Worm (Caenorhabditis elegans) whole organism, L1 larva: ENCODE measurements around the gene srw-121.
A peak's percentile ranks its signal among the peaks of the same experiment; 100 is the strongest.

Source experiments
- F16B12.6 ChIP-seq: fragments of 150-350 bp; optimal IDR thresholded peaks from 2 replicates; lab custom pipeline; 2014; ENCODE audit warnings: missing biosample characterization, missing genetic modification characterization
- Y116A8C.19 ChIP-seq: sonication (generic microtip); optimal IDR thresholded peaks from 2 replicates; lab custom pipeline; 2016; ENCODE audit warnings: missing compliant biosample characterization, missing genetic modification characterization, borderline replicate concordance
- aha-1 ChIP-seq: fragments of 150-350 bp; optimal IDR thresholded peaks from 2 replicates; lab custom pipeline; 2014; ENCODE audit warnings: missing biosample characterization, missing genetic modification characterization
- ceh-8 ChIP-seq: fragments of 200-800 bp; sonication (Bioruptor generic); optimal IDR thresholded peaks from 2 replicates; lab custom pipeline; 2018; ENCODE audit warnings: mild to moderate bottlenecking, missing genetic modification characterization, moderate library complexity, missing compliant biosample characterization
- ceh-82 ChIP-seq, 3 experiments: fragments of 150-350 bp in 1 of 3; sonication (generic microtip) in 2 of 3; optimal IDR thresholded peaks; 2 replicates each; lab custom pipeline; 2014 to 2017; ENCODE audit warnings: missing biosample characterization in 3 of 3, missing genetic modification characterization in 3 of 3
- ceh-88 ChIP-seq: fragments of 200-800 bp; sonication (Bioruptor generic); IDR thresholded peaks from 2 replicates; pipeline ENCODE4 v1.3.6; 2022; ENCODE audit warnings: missing genetic modification characterization, missing compliant biosample characterization
- ces-1 ChIP-seq: fragments of 150-350 bp; optimal IDR thresholded peaks from 2 replicates; lab custom pipeline; 2014; ENCODE audit warnings: missing biosample characterization, missing genetic modification reagents, missing genetic modification characterization
- dsc-1 ChIP-seq: sonication (generic microtip); optimal IDR thresholded peaks from 2 replicates; lab custom pipeline; 2016; ENCODE audit warnings: mild to moderate bottlenecking, missing genetic modification characterization, missing compliant biosample characterization
- efl-1 ChIP-seq, 4 experiments: fragments of 150-350 bp; optimal IDR thresholded peaks in 3 of 4; peaks in 1 of 4; 1 replicate in 1 of 4; 2 replicates in 3 of 4; lab custom pipeline; 2014; ENCODE audit warnings: missing biosample characterization in 2 of 4, missing genetic modification characterization in 2 of 4, missing genetic modification reagents in 2 of 4
- egl-27 ChIP-seq, 2 experiments: fragments of 150-350 bp in 1 of 2; sonication (generic microtip); optimal IDR thresholded peaks; 3 replicates each; lab custom pipeline; 2017 to 2018; ENCODE audit warnings: missing biosample characterization in 2 of 2, missing genetic modification characterization in 2 of 2, missing genetic modification reagents in 2 of 2
- fkh-10 ChIP-seq: sonication (generic microtip); optimal IDR thresholded peaks from 2 replicates; lab custom pipeline; 2017; ENCODE audit warnings: missing biosample characterization, missing genetic modification reagents, missing genetic modification characterization
- fkh-8 ChIP-seq: sonication (generic microtip); optimal IDR thresholded peaks from 2 replicates; lab custom pipeline; 2016; ENCODE audit warnings: mild to moderate bottlenecking, missing genetic modification characterization, missing compliant biosample characterization
- grh-1 ChIP-seq: fragments of 200-800 bp; sonication (Bioruptor generic); IDR thresholded peaks from 2 replicates; pipeline ENCODE4 v1.3.6; 2022; ENCODE audit warnings: missing genetic modification reagents, missing genetic modification characterization, missing compliant biosample characterization
- hlh-4 ChIP-seq: sonication (generic microtip); optimal IDR thresholded peaks from 2 replicates; lab custom pipeline; 2016; ENCODE audit warnings: mild to moderate bottlenecking, missing genetic modification characterization, missing compliant biosample characterization
- irx-1 ChIP-seq: sonication (generic microtip); optimal IDR thresholded peaks from 2 replicates; lab custom pipeline; 2016; ENCODE audit warnings: missing genetic modification characterization, missing compliant biosample characterization
- lin-13 ChIP-seq: fragments of 150-350 bp; optimal IDR thresholded peaks from 2 replicates; lab custom pipeline; 2014; ENCODE audit warnings: missing biosample characterization, missing genetic modification reagents, missing genetic modification characterization
- lin-14 ChIP-seq: fragments of 200-800 bp; sonication (Bioruptor generic); optimal IDR thresholded peaks from 2 replicates; lab custom pipeline; 2018; ENCODE audit warnings: mild to moderate bottlenecking, missing genetic modification characterization, moderate library complexity, missing compliant biosample characterization
- lin-39 ChIP-seq: fragments of 150-350 bp; optimal IDR thresholded peaks from 2 replicates; lab custom pipeline; 2014; ENCODE audit warnings: missing biosample characterization, missing genetic modification reagents, missing genetic modification characterization
- lir-3 ChIP-seq: sonication (generic microtip); optimal IDR thresholded peaks from 2 replicates; lab custom pipeline; 2016; ENCODE audit warnings: mild to moderate bottlenecking, missing genetic modification characterization, moderate library complexity, missing compliant biosample characterization; ENCODE audit not compliant: poor library complexity
- mab-9 ChIP-seq: fragments of 200-800 bp; sonication (Bioruptor generic); IDR thresholded peaks from 2 replicates; pipeline ENCODE4 v1.3.6; 2022; ENCODE audit warnings: missing genetic modification reagents, missing genetic modification characterization, missing compliant biosample characterization
- mdl-1 ChIP-seq, 2 experiments: fragments of 150-350 bp; optimal IDR thresholded peaks; 2 replicates each; lab custom pipeline; 2014 to 2017; ENCODE audit warnings: missing biosample characterization in 2 of 2, missing genetic modification characterization in 2 of 2, inconsistent platforms in 1 of 2
- nhr-12 ChIP-seq: sonication (generic microtip); optimal IDR thresholded peaks from 2 replicates; lab custom pipeline; 2017; ENCODE audit warnings: missing biosample characterization, missing genetic modification characterization
- nhr-71 ChIP-seq: sonication (generic microtip); optimal IDR thresholded peaks from 2 replicates; lab custom pipeline; 2016; ENCODE audit warnings: mild to moderate bottlenecking, missing genetic modification characterization, moderate library complexity, missing compliant biosample characterization
- nhr-76 ChIP-seq: sonication (generic microtip); optimal IDR thresholded peaks from 2 replicates; lab custom pipeline; 2017; ENCODE audit warnings: missing biosample characterization, missing genetic modification characterization
- nhr-90 ChIP-seq: sonication (generic microtip); optimal IDR thresholded peaks from 2 replicates; lab custom pipeline; 2016; ENCODE audit warnings: mild to moderate bottlenecking, missing genetic modification characterization, missing compliant biosample characterization; ENCODE audit not compliant: poor library complexity
- pag-3 ChIP-seq: sonication (generic microtip); optimal IDR thresholded peaks from 2 replicates; lab custom pipeline; 2017; ENCODE audit warnings: missing genetic modification characterization, mild to moderate bottlenecking, missing compliant biosample characterization, antibody characterized with exemption, borderline replicate concordance; ENCODE audit not compliant: insufficient read depth
- pax-3 ChIP-seq: fragments of 200-800 bp; sonication (Bioruptor generic); optimal IDR thresholded peaks from 2 replicates; lab custom pipeline; 2018; ENCODE audit warnings: mild to moderate bottlenecking, missing genetic modification characterization, moderate library complexity, missing compliant biosample characterization
- rnt-1 ChIP-seq: sonication (generic microtip); optimal IDR thresholded peaks from 2 replicates; lab custom pipeline; 2016; ENCODE audit warnings: mild to moderate bottlenecking, missing genetic modification characterization, moderate library complexity, missing compliant biosample characterization
- sup-37 ChIP-seq: fragments of 200-800 bp; sonication (Bioruptor generic); optimal IDR thresholded peaks from 2 replicates; lab custom pipeline; 2018; ENCODE audit warnings: mild to moderate bottlenecking, missing genetic modification characterization, missing compliant biosample characterization
- tbx-2 ChIP-seq: sonication (generic microtip); optimal IDR thresholded peaks from 2 replicates; lab custom pipeline; 2016; ENCODE audit warnings: missing genetic modification characterization, missing compliant biosample characterization
- unc-130 ChIP-seq: fragments of 150-350 bp; optimal IDR thresholded peaks from 2 replicates; lab custom pipeline; 2017; ENCODE audit warnings: missing biosample characterization, missing genetic modification characterization, inconsistent platforms
- unc-86 ChIP-seq: sonication (generic microtip); optimal IDR thresholded peaks from 2 replicates; lab custom pipeline; 2016; ENCODE audit warnings: missing genetic modification characterization, missing compliant biosample characterization
- unc-98 ChIP-seq: fragments of 200-800 bp; sonication (Bioruptor generic); IDR thresholded peaks from 2 replicates; pipeline ENCODE4 v1.3.6; 2022; ENCODE audit warnings: missing genetic modification characterization, missing compliant biosample characterization
- vab-15 ChIP-seq: sonication (generic microtip); optimal IDR thresholded peaks from 2 replicates; lab custom pipeline; 2017; ENCODE audit warnings: missing genotype, mild to moderate bottlenecking, missing genetic modification characterization, missing compliant biosample characterization
- zag-1 ChIP-seq: fragments of 150-350 bp; optimal IDR thresholded peaks from 2 replicates; lab custom pipeline; 2014; ENCODE audit warnings: missing biosample characterization, missing genetic modification characterization
- zip-4 ChIP-seq: fragments of 200-800 bp; sonication (Bioruptor generic); optimal IDR thresholded peaks from 2 replicates; lab custom pipeline; 2018; ENCODE audit warnings: mild to moderate bottlenecking, missing genetic modification characterization, moderate library complexity, missing compliant biosample characterization
- ztf-11 ChIP-seq, 2 experiments: sonication (generic microtip); optimal IDR thresholded peaks; 2 replicates each; lab custom pipeline; 2016 to 2017; ENCODE audit warnings: missing genetic modification characterization in 2 of 2, missing biosample characterization in 1 of 2, missing compliant biosample characterization in 1 of 2

srw-121 gene

DNA sequence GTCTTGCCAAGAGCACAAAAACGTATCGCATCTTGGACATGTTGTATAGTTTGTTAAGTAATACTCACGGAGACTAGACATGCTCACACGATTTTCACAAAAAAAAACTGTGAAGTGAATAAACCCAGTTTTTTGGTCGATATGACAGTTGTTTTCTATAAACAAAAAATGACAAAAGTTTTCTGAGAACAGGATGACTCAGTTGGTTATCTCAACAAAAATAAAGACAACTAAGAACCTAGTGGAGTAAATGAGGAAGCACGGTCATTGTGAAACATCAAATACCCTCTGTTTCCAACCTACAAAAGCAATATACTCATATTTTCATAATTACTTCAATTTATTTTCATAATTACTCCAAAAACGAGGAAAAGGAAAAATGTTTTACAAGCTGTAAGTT is 45.8 kb downstream of the srw-121 start, which contains the start of gene srh-87:
Gene srh-87, minus strand, starts transcription at position 101 of the 400 bp plus-strand sequence.
- no peak for TF ChIP-seq nhr-90
- no peak for TF ChIP-seq egl-27 (tag; optimal IDR thresholded peaks at IDR 0.05; lab: Kevin White, UChicago)
- no peak for TF ChIP-seq pax-3 (tag; lab: Kevin White, UChicago)
- no peak for TF ChIP-seq lir-3
- TF ChIP-seq mdl-1 (tag; optimal IDR thresholded peaks at IDR 0.05; lab: Kevin White, UChicago), result no peak
- TF ChIP-seq unc-86 (tag; lab: Kevin White, UChicago), result no peak
- no peak for TF ChIP-seq ztf-11 (tag; optimal IDR thresholded peaks at IDR 0.05; lab: Kevin White, UChicago)
- TF ChIP-seq zip-4 (GFP tag; lab: Kevin White, UChicago), result no peak
- TF ChIP-seq nhr-12 (tag; lab: Kevin White, UChicago), result no peak
- no peak for TF ChIP-seq vab-15 (tag; lab: Kevin White, UChicago)
- no peak for TF ChIP-seq fkh-8 (tag; lab: Kevin White, UChicago)

DNA sequence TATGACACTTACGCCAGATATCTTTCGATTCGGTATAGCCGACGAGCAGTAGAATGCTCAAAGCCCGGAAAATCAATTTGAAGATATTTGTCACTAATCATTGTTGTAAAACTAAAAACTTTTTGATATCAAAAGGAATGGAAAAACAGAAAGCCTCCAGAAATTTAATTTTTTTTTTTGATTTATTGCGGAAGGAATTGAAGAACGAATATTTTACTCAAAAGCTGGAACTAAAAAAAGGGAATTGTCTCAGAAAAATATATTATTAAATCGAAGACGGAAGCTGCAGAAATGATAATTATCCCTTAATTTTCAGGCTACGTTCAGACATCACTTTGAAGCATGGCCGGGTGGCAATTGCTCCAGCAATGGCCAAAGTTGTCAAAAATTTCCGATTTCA is 47.5 kb downstream of the srw-121 start, which contains the start of gene srw-137:
Gene srw-137, minus strand, starts transcription at position 101 of the 400 bp plus-strand sequence.
- TF ChIP-seq nhr-71 (tag; lab: Kevin White, UChicago) (no peak), nhr-90 (no peak), rnt-1 (tag; lab: Kevin White, UChicago) (no peak), nhr-76 (no peak), lin-13 (GFP tag; lab: Kevin White, UChicago) (no peak), lin-14 (GFP tag; lab: Kevin White, UChicago) (no peak), F16B12.6 (tag; lab: Kevin White, UChicago) (no peak), hlh-4 (tag; lab: Kevin White, UChicago) (no peak), ceh-8 (no peak), unc-130 (tag; lab: Kevin White, UChicago) (no peak), mab-9 (GFP tag; lab: Robert Waterston, UW) (no peak), ztf-11 (tag; optimal IDR thresholded peaks at IDR 0.05; lab: Kevin White, UChicago) (no peak), ceh-88 (GFP tag; lab: Robert Waterston, UW) (no peak), fkh-8 (tag; lab: Kevin White, UChicago) (no peak), Y116A8C.19 (tag; lab: Kevin White, UChicago) (no peak), ceh-82 (tag; optimal IDR thresholded peaks at IDR 0.05; lab: Kevin White, UChicago) (no peak), ces-1 (no peak), sup-37 (no peak), irx-1 (tag; lab: Kevin White, UChicago) (no peak), grh-1 (GFP tag; lab: Robert Waterston, UW) (no peak)

DNA sequence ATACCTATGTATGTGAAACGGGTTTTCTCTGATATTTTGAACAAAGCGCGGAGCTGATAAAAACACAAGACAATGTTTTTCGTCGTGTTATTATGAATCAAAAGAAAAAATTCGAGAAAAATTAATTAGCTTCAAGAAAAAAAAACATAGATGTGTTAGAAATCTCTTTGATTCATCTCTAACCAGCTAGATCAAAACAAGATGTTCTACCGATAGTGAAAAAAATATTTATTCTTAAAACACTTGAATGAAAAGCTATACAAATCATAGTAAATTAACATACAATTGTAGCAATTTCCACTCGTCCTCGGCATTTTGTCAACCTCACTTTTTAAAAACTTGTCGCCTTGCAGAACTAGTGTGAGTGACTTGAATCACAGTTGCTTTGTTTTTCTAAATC is 49.1 kb downstream of the srw-121 start:
- TF ChIP-seq pag-3 (no peak), tbx-2 (tag; lab: Kevin White, UChicago) (no peak), aha-1 (tag; lab: Kevin White, UChicago) (no peak), nhr-71 (tag; lab: Kevin White, UChicago) (no peak), fkh-10 (GFP tag; lab: Kevin White, UChicago) (no peak), zag-1 (tag; lab: Kevin White, UChicago) (no peak), lin-39 (tag; lab: Kevin White, UChicago) (no peak), unc-98 (no peak), ceh-82 (tag; optimal IDR thresholded peaks at IDR 0.05; lab: Kevin White, UChicago) (no peak), nhr-12 (tag; lab: Kevin White, UChicago) (no peak), dsc-1 (tag; lab: Kevin White, UChicago) (no peak)

DNA sequence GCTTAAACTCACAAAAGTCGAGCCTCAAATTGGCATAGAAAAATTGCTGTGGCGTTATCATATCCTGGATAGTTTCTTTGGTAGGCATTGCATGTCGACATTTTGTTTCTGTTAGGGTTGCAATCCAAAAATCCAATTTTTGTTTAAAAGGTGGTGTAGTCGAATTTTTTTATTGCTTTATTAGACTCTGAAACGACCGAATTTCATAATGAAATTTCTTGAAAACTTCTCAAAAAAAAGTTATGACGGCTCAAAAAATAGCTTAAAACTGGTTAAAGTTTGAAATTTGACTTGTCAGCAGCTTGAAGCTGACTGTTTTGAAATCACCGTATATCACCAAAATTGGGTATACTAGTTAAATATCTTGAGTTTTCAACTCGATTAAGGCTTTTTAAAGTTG is 50.0 kb downstream of the srw-121 start, which contains the start of gene srw-143:
Gene srw-143, minus strand, starts transcription at position 101 of the 400 bp plus-strand sequence.
- TF ChIP-seq vab-15 (tag; lab: Kevin White, UChicago), result no peak
- no peak for TF ChIP-seq efl-1 (optimal IDR thresholded peaks at IDR 0.05; lab: Kevin White, UChicago)
- peak in 1 of 2 experiments; percentile 23 for TF ChIP-seq efl-1 (GFP tag; optimal IDR thresholded peaks at IDR 0.05 in 1 of 2; lab: Kevin White, UChicago)
- TF ChIP-seq, all 84 proteins: peak for 1
